Worm (Caenorhabditis elegans): ENCODE measurements around the gene R03H10.7.
"Not testable (repeated sequence)": the region's sequence is repeated elsewhere in the genome, so short reads cannot be mapped to it uniquely, and the experiment has no call there.

Gene R03H10.7

ce11 chrII:4179897-4180296 lies 1.2 kb upstream of the R03H10.7 start, which contains the start of gene R03H10.1:
TSS of gene R03H10.1 (plus strand) at chrII:4180248.
- TF ChIP-seq dao-5 (tag; optimal IDR thresholded peaks at IDR 0.05) (no peak), W03F9.2 (tag; optimal IDR thresholded peaks at IDR 0.05) (no peak), him-1 (tag; optimal IDR thresholded peaks at IDR 0.05) (no peak)

DNA sequence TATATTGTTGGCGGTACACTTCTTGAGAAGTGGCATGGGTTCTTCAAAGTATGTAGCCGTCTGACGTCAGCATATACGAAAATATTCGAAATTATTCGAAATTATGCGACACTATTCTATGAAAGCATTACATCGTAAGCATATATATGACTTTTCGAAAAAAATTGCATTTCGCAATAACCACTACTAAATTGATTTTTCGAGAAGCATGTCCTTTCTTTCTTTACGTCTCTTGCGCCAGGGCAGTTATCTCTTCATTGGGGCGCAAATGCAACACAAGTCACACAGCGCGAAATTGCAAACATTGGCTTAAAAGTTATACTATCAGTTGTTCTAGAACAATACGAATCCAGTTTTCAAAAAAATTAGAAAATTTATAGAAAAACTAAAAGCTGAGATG lies 4.9 kb downstream of the R03H10.7 start:
- TF ChIP-seq dao-5 (tag; optimal IDR thresholded peaks at IDR 0.05) (no peak), him-1 (tag; optimal IDR thresholded peaks at IDR 0.05) (no peak), W03F9.2 (tag; optimal IDR thresholded peaks at IDR 0.05) (no peak)

ce11 chrII:4173398-4173797 lies 5.3 kb downstream of the R03H10.7 start, which contains the start of gene R03H10.6:
TSS of gene R03H10.6 (minus strand) at chrII:4173498.
- no peak for TF ChIP-seq dao-5 (tag; optimal IDR thresholded peaks at IDR 0.05)

DNA sequence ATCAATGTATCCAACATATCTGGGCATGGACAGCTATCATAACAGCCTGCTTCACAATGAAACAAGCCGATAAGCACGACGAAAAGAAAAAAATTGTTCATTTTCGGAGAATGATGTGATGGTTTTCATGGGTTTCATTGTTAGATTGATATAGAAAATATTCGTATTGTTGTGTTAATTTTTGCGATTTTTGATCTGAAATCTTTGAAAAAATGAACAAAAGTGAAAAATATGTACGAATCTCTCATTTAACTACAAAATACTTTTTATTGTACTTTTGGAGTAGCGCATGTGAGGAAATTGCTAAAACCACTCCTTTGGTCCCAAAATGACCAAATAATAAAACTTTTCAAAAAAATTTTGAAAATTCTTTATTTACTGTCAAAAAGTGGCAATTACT lies 8.2 kb downstream of the R03H10.7 start, which contains the start of gene R03H10.5:
TSS of gene R03H10.5 (minus strand) at position 101 of the 400 bp plus-strand sequence.
- no peak for TF ChIP-seq him-1 (tag; optimal IDR thresholded peaks at IDR 0.05)
- no peak for TF ChIP-seq dao-5 (tag; optimal IDR thresholded peaks at IDR 0.05)
- no peak for TF ChIP-seq W03F9.2 (tag; optimal IDR thresholded peaks at IDR 0.05)

ce11 chrII:4168404-4168803 lies 10.3 kb downstream of the R03H10.7 start, which contains the start of gene R03H10.4:
TSS of gene R03H10.4 (minus strand) at chrII:4168504.
- TF ChIP-seq him-1, W03F9.2, dao-5 (tag; optimal IDR thresholded peaks at IDR 0.05): not testable (repeated sequence)

DNA sequence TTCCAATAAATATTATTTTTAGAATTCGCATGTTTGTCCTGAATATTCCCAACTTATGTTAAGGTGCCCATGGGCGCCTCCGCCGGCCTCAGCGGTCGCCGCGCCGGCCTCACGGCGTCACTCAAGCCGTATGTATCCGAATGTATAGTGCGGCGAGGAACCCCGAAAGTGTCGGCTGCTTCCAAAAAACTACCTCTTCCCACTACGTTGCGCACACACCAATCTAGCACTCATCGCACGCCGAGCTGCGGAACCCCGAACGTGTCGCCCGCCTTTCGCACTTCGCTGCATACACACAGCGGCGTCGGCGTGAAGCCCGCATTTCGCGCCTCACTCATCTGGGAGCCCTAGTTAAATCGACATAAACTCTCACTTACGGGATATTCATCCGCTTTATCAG lies 10.9 kb downstream of the R03H10.7 start:
- TF ChIP-seq W03F9.2 (tag; optimal IDR thresholded peaks at IDR 0.05) (no peak), dao-5 (tag; optimal IDR thresholded peaks at IDR 0.05) (no peak), him-1 (tag; optimal IDR thresholded peaks at IDR 0.05) (no peak)

DNA sequence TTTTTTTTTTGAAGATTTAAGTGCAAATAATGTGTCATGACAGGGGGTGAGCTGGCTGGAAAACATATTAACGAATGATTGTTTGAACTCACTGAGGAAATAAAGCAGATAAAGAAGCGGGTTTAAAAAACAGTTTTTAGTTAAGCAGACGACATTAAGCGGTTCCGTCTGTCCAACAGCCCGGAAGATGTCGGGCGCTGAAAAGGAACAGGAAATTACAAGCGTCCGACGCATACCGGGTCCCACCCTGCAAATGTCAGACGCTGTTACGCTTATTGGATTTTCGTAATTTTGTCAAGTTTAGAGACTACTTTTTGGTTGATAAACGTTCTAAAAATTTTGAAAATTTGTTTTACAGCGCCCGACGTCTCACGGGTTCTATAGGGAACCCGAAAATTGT lies 19.2 kb downstream of the R03H10.7 start:
- TF ChIP-seq W03F9.2 (tag; optimal IDR thresholded peaks at IDR 0.05), result no peak
- no peak for TF ChIP-seq dao-5 (tag; optimal IDR thresholded peaks at IDR 0.05)
- no peak for TF ChIP-seq him-1 (tag; optimal IDR thresholded peaks at IDR 0.05)

DNA sequence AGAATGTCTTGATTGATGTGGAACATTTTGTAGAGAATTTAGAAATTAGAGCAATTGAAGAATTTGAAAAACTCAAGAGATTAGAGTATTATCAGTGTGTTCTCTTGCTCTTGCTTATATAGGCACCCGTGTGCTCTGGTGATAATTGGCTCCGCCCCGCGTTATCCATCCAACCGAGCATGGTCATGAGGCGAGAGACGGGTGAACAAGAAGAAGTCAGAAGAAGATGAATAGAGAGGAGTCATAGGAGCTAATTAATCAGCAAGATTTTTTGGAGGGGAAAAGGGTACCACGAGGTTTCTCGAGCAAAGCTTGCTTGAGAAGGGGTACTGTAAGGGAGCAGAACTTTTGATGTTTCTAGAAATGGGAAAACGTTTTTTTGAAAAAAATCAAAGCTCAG lies 20.9 kb downstream of the R03H10.7 start:
- TF ChIP-seq dao-5 (tag; optimal IDR thresholded peaks at IDR 0.05) (no peak), him-1 (tag; optimal IDR thresholded peaks at IDR 0.05) (no peak), W03F9.2 (tag; optimal IDR thresholded peaks at IDR 0.05) (no peak)

DNA sequence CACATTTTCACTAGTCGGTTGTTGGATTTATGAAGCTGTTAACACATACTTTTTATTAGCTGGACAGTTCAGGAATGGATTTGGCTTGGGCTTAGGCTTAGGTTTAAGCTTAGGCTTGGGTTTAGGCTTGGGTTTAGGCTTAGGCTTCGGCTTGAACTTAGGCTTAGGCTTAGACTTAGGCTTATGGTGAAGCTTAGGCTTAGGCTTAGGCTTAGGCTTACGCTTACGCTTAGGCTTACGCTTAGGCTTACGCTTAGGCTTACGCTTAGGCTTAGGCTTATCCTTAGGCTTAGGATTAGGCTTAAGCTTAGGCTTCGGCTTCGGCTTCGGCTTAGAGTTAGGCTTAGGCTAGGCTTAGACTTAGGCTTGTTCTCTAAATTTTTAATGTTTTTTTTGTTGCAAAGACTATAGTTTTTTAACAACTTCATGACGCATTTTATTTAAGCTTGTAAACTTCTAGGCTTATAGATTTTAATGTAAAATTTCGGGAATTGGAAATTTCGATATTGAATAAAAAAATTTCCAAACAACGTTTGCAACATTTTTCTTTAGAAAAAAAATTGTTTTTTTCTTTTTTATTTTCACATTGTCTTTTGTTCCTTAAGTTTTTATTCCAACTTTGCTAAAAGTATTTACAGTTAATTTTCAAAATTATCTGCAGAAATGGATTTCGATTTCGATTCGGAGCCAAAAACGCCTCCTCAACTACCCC lies 23.5 kb downstream of the R03H10.7 start, which contains the start of gene R03H10.2:
TSS of gene R03H10.2 (plus strand) at position 662 of the 712 bp plus-strand sequence.
- TF ChIP-seq him-1 (tag; optimal IDR thresholded peaks at IDR 0.05) (no peak), W03F9.2 (tag; optimal IDR thresholded peaks at IDR 0.05) (no peak), dao-5 (tag; optimal IDR thresholded peaks at IDR 0.05) (no peak)

- TF ChIP-seq dao-5 (tag; optimal IDR thresholded peaks at IDR 0.05) (no peak), him-1 (tag; optimal IDR thresholded peaks at IDR 0.05) (no peak), W03F9.2 (tag; optimal IDR thresholded peaks at IDR 0.05) (no peak)
Observed at ce11 chrII:4152864-4153263, 25.9 kb downstream of the R03H10.7 start.

DNA sequence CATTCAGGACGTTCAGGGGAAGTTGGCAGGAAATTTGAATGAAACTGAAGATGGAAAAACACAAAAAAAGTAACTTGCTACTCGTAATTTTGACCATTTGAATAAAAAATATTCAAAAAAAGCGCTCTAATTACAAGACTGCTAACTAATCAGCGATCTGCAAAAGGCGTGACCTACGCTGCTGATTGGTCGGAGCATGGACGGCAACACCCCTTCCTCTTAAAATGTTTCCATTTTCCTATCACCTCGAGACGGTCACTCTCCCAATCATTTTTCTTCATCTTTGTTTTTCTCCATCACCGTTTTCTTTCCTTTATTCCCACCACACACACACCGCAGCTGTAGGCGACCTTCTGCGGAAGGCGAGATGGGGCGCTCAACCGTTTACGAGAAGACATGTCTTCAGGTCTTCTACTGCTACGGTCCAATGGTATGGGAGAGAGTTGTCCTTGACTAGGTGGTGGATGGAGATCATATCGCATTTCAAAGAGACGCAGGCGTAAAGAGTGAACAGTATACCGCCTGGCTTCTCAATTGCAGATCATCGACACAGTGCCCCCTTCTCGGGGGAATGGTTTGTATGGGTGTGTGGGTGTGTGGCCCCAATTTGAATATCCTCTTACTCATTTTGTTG lies 27.1 kb downstream of the R03H10.7 start:
- no peak for TF ChIP-seq dao-5 (tag; optimal IDR thresholded peaks at IDR 0.05)
- TF ChIP-seq W03F9.2 (tag; optimal IDR thresholded peaks at IDR 0.05), result no peak
- no peak for TF ChIP-seq him-1 (tag; optimal IDR thresholded peaks at IDR 0.05)

DNA sequence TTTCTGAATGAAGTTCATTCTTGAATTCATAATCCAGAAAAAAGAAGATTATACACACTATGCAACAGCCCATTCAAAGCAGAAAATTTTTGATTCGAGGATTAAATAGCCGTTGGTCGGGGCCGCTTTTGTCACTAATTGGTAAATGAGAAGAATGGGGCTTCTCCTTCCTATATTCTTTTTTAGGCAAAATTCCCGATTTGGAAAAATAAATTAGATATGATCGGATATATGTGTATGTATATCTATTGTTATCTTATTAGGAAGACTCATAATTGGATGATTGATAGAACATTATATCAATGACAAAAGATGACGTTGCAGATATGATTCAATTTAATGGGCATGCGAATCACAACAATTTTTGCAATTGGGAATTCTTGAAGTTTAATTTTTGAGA lies 28.5 kb downstream of the R03H10.7 start:
- no peak for TF ChIP-seq him-1 (tag; optimal IDR thresholded peaks at IDR 0.05)
- no peak for TF ChIP-seq dao-5 (tag; optimal IDR thresholded peaks at IDR 0.05)
- no peak for TF ChIP-seq W03F9.2 (tag; optimal IDR thresholded peaks at IDR 0.05)

ce11 chrII:4146039-4146438 lies 32.7 kb downstream of the R03H10.7 start, which contains the start of gene F56D3.1:
TSS of gene F56D3.1 (plus strand) at chrII:4146339.
- TF ChIP-seq W03F9.2 (tag; optimal IDR thresholded peaks at IDR 0.05) (no peak), him-1 (tag; optimal IDR thresholded peaks at IDR 0.05) (no peak), dao-5 (tag; optimal IDR thresholded peaks at IDR 0.05) (no peak)

DNA sequence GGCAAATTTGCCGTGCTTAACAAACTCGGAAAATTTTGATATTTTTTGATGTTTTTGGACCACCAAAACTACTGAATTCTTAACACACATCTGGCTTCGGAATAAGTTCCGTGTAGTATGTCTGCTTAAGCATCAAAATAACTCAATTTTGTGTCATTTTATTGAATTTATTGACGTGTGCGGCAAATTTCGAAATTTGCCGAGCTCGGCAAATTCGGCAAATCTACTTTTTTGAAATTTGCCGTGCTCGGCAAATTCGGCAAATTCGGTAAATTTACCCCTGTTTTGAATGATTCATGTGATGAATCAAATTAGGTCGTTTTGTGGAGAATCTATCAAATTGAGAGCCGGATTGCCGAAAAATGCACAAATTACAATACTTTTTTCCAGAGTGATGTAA lies 43.5 kb downstream of the R03H10.7 start, which contains the start of gene ast-1:
TSS of gene ast-1 (minus strand) at position 101 of the 400 bp plus-strand sequence.
- TF ChIP-seq him-1, W03F9.2, dao-5 (tag; optimal IDR thresholded peaks at IDR 0.05): not testable (repeated sequence)

Data from whole organism, L4/young adult.